Fruit fly (Drosophila melanogaster) whole organism, larva: ENCODE data around the gene CG12516.
A peak's percentile ranks its signal among the peaks of the same experiment; 100 is the strongest.

Experiments used
- noc ChIP-seq: fragments of 200-800 bp; sonication (Bioruptor generic); optimal IDR thresholded peaks from 3 replicates; lab custom pipeline; 2019; ENCODE audit warnings: missing biosample characterization, mild to moderate bottlenecking, missing genetic modification characterization, moderate library complexity

Gene CG12516

DNA sequence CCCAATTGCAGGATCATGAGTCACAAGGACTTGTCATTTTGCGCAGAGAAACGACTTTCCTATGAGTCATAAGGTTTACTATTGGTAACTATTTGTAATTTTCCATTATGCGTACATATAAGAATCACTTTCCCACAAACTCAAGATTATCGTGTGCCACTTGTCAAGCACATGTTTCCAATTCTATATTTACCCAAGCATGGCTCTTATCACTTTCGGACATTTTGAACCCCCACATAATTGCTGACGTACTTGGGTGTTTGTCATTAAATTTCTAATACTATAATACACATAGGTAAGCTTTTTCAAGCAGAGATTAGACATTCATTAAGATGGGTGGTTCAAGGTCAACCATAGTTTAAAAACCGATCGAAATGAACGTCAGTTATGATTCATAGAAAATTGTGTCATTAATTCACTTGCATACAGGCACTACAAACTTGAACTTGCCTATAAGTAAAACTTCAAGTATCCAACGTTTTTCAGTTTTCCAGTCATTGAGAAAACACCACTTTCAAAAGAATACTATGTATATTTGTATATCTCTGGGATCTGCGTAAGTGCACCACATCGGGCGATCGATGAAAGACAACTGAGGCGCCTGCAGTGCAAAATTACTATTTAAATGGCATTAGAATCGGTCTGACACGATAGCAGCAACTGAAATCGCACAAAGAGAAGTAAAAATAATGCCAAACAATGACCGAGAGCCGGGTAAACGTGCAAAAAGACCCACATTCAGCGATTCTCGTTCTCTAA is 23.5 kb upstream of the CG12516 start:
- TF ChIP-seq noc (tag; lab: Kevin White, UChicago) = peak; percentile 25

dm6 chr3R:28327132-28327531 is 22.7 kb upstream of the CG12516 start:
- no peak for TF ChIP-seq noc (tag; lab: Kevin White, UChicago)

dm6 chr3R:28326150-28326965 is 22.0 kb upstream of the CG12516 start:
- peak; percentile 99 for TF ChIP-seq noc (tag; lab: Kevin White, UChicago)

- TF ChIP-seq noc (tag; lab: Kevin White, UChicago) = no peak
These were observed 21.0 kb upstream of the CG12516 start for dm6 chr3R:28325415-28325814.

- no peak for TF ChIP-seq noc (tag; lab: Kevin White, UChicago)
These were observed 20.4 kb upstream of the CG12516 start for dm6 chr3R:28324834-28325233.

- TF ChIP-seq noc (tag; lab: Kevin White, UChicago) = no peak
These were observed 19.4 kb upstream of the CG12516 start for dm6 chr3R:28323718-28324350.

- no peak for TF ChIP-seq noc (tag; lab: Kevin White, UChicago)
These were observed 12.9 kb upstream of the CG12516 start for dm6 chr3R:28317151-28317844.

DNA sequence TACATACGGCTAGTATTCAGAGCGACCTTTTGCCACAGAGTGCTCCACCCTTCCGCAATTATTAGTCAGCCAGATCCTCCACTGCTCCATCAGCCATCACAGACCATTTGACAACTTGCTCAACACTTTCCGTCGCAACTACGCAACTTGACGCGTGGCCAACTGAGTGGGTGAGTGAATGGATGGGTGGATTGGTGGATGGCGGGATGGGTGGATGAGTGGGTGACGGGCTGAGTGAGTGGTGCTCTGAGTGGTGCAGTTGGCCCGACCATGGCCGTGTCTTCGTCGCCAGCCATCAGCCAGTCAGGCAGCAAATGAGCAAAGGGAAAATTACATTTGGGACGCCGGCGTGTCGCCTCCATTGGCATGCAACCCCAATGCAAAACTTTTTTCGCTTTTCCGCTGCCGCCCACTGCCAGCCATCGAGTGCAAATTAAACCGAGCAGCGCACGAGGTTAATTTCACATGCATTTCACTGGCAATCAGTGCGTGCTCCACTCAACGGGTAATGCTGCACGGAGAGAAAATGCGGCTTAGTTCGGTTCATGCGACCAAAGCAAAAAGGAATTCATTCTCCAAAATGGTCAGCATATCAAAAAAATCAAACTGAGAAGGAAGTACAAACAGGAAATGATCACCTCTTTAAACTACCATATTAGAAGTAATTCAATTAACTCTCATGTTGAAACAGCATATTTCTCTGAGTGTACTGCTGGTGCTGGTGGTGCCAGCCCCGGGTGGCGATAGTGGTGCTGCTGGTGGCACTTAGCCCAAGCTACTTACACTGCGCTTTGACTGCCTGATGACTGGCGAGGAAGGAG is 3.7 kb upstream of the CG12516 start:
- TF ChIP-seq noc (tag; lab: Kevin White, UChicago) = no peak

DNA sequence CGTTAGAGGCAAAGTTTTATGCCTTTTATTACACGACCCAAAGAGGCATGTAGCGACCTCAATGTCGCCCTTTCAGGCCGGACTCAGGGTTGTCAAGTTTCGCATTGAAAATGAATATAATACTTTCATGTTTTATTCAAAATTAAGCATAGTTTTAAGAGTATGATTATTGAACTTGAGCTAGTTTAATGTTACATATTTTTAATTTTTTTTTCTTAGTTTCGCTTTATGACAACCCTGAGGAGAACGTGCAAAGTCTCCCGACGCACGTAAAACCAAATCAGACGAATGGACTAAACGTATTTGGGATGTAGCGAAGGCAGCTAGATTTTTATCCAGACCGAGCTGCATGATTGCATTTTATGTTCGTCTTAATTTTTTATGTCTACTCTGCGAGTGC is 1.6 kb upstream of the CG12516 start:
- no peak for TF ChIP-seq noc (tag; lab: Kevin White, UChicago)

dm6 chr3R:28297513-28297912 is 6.9 kb downstream of the CG12516 start:
- TF ChIP-seq noc (tag; lab: Kevin White, UChicago) = no peak

DNA sequence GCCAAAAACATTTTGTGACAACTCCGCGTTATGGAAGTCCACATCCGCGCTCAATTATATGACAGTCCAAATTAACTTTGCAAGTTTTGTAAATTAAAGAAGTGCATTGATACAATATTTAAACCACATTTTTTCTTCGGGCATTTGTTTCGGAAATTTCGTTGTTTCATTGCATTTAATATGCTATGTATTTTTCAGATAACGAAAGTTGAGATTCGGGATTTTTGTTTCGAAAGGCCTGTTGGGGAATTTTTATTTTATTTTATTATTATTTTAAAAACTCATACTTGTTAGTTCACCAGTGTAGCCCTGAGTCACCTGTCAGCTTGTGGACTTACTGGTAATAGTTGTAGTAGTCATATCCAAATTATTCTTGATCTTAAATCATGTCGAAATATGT is 10.7 kb downstream of the CG12516 start, which contains the start of gene UQCR-14L:
UQCR-14L (plus strand) TSS at position 301 of the 400 bp plus-strand sequence.
- TF ChIP-seq noc (tag; lab: Kevin White, UChicago) = no peak

dm6 chr3R:28292498-28292897 is 11.9 kb downstream of the CG12516 start, which contains the start of gene Mst98Cb:
Gene Mst98Cb (plus strand): TSS chr3R:28292798.
- TF ChIP-seq noc (tag; lab: Kevin White, UChicago) = no peak

DNA sequence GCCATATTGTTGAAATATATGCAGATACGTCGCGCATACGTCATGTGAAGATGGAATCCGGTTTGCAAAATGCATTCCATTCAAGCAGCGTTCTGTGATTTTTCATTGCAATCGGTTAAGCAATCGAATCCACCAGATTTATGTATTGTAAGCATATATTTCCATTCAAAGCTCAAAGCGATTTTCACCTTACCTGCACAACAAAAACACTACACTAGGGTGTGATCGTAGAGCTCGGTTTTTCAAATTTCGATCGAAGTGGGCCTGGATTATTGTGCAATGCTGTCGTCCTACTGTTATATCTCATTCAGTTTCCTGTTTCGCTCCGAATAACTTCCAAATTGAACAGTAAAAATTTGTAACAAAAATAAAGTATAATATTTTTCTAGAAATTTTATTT is 13.4 kb downstream of the CG12516 start, which contains the start of gene Mst98Ca:
Mst98Ca (plus strand) TSS at position 301 of the 400 bp plus-strand sequence.
- TF ChIP-seq noc (tag; lab: Kevin White, UChicago) = no peak

dm6 chr3R:28283419-28283818 is 21.0 kb downstream of the CG12516 start, which contains the start of gene CG34437:
Gene CG34437 (plus strand): TSS chr3R:28283719.
- no peak for TF ChIP-seq noc (tag; lab: Kevin White, UChicago)
